Fruit fly (Drosophila melanogaster): ENCODE results near the gene grk.

The grk gene

dm6 chr2L:8449358-8449757 is 16.0 kb upstream of the grk start, which contains the start of gene Aasdh (continued):
- TF ChIP-seq Aef1 (GFP tag; IDR thresholded peaks at IDR 0.05) (no peak), CG13287 (GFP tag; IDR thresholded peaks at IDR 0.05; ENCODE audit: partially characterized antibody) (peak; percentile 48; the same call in 1 of the 2 replicates), CG13296 (GFP tag; optimal IDR thresholded peaks at IDR 0.05) (no peak), CG12219 (GFP tag; optimal IDR thresholded peaks at IDR 0.05) (no peak), CG2712 (tag; optimal IDR thresholded peaks at IDR 0.05) (no peak), repo (GFP tag; optimal IDR thresholded peaks at IDR 0.05) (no peak), MBD-R2 (GFP tag; IDR thresholded peaks at IDR 0.05) (peak; percentile 77), CG30403 (GFP tag; optimal IDR thresholded peaks at IDR 0.05) (no peak), Dip2 (GFP tag; IDR thresholded peaks at IDR 0.05) (no peak), CG18011 (GFP tag; optimal IDR thresholded peaks at IDR 0.05) (no peak), peb (GFP tag; IDR thresholded peaks at IDR 0.05) (no peak), CG9876 (GFP tag; optimal IDR thresholded peaks at IDR 0.05) (no peak), Lhr (GFP tag; optimal IDR thresholded peaks at IDR 0.05) (no peak), tap (tag; optimal IDR thresholded peaks at IDR 0.05) (no peak), cas (GFP tag; IDR thresholded peaks at IDR 0.05) (no peak), Dll (GFP tag; IDR thresholded peaks at IDR 0.05; ENCODE audit: partially characterized antibody) (no peak), kah (GFP tag; optimal IDR thresholded peaks at IDR 0.05) (no peak), CG17186 (GFP tag; optimal IDR thresholded peaks at IDR 0.05) (peak; percentile 33), grn (GFP tag; optimal IDR thresholded peaks at IDR 0.05) (peak; percentile 12), mld (GFP tag; IDR thresholded peaks at IDR 0.05; ENCODE audit: partially characterized antibody) (no peak), CG3281 (GFP tag; optimal IDR thresholded peaks at IDR 0.05) (no peak), Nf-YC (tag; optimal IDR thresholded peaks at IDR 0.05) (no peak), CG5180 (GFP tag; optimal IDR thresholded peaks at IDR 0.05) (no peak), Fer1 (GFP tag; optimal IDR thresholded peaks at IDR 0.05) (no peak), Dp (GFP tag; optimal IDR thresholded peaks at IDR 0.05) (peak; percentile 84), pita (GFP tag; optimal IDR thresholded peaks at IDR 0.05) (no peak), gem (tag; optimal IDR thresholded peaks at IDR 0.05) (no peak), tx (GFP tag; optimal IDR thresholded peaks at IDR 0.05) (no peak), CG2889 (GFP tag; IDR thresholded peaks at IDR 0.05) (no peak), H2.0 (GFP tag; IDR thresholded peaks at IDR 0.05) (no peak), CG13775 (GFP tag; optimal IDR thresholded peaks at IDR 0.05) (no peak), lilli (GFP tag; optimal IDR thresholded peaks at IDR 0.05) (no peak), CG8359 (GFP tag; optimal IDR thresholded peaks at IDR 0.05; ENCODE audit: borderline replicate concordance) (no peak), croc (GFP tag; conservative IDR thresholded peaks at IDR 0.05) (no peak), Tbp (GFP tag; optimal IDR thresholded peaks at IDR 0.05) (no peak), Sry-β (GFP tag; optimal IDR thresholded peaks at IDR 0.05) (no peak), BEAF-32 (GFP tag; optimal IDR thresholded peaks at IDR 0.05) (peak; percentile 22), Hr78 (GFP tag; optimal IDR thresholded peaks at IDR 0.05) (no peak), MESR4 (GFP tag; optimal IDR thresholded peaks at IDR 0.05) (peak; percentile 21), CG14050 (GFP tag; IDR thresholded peaks at IDR 0.05) (no peak), E2f2 (GFP tag; IDR thresholded peaks at IDR 0.05) (peak; percentile 90), CG11504 (tag; optimal IDR thresholded peaks at IDR 0.05) (no peak), unc-4 (GFP tag; IDR thresholded peaks at IDR 0.05; ENCODE audit: partially characterized antibody) (peak; percentile 43; the same call in 1 of the 2 replicates), pros (GFP tag; optimal IDR thresholded peaks at IDR 0.05) (no peak), CG43689 (GFP tag; IDR thresholded peaks at IDR 0.05) (no peak), trem (tag; optimal IDR thresholded peaks at IDR 0.05) (no peak), CG18262 (tag; optimal IDR thresholded peaks at IDR 0.05) (no peak), Dref (GFP tag; IDR thresholded peaks at IDR 0.05) (peak; percentile 60), CG3407 (GFP tag; optimal IDR thresholded peaks at IDR 0.05) (no peak), GATAe (GFP tag; conservative IDR thresholded peaks at IDR 0.05) (no peak), wor (GFP tag; IDR thresholded peaks at IDR 0.05) (no peak)

Data from whole organism, embryonic.